Fruit fly (Drosophila melanogaster): ENCODE measurements around the gene CG17219.

CG17219 gene

DNA sequence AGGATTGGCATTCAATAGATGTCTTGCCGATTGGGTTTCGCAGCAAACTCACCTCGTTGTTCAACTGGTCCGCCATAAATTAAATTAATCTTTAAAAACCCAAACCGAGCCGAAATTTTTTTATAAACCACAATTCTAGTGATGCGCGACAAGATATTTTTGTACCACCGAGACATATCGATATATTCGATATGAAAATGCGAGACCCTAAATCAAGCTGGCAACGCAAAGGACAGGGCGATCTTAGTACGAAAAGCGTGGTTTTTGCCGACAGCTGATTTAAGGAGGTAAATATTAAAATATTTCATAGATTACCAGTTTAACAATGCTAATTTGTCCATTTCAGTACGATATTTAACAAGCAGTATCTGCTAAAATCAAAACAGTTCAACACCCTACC is at the start of gene CG17219, which contains the start of gene Sf3b2:
CG17219 (plus strand) TSS at position 242 of the 400 bp plus-strand sequence.
Sf3b2 (minus strand) TSS at position 157 of the 400 bp plus-strand sequence.
- peak; percentile 15 for TF ChIP-seq CG17801 (GFP tag; optimal IDR thresholded peaks at IDR 0.05; ENCODE audit: partially characterized antibody)

- no peak for TF ChIP-seq CG17801 (GFP tag; optimal IDR thresholded peaks at IDR 0.05; ENCODE audit: partially characterized antibody)
Observed at dm6 chr2L:2986776-2987175, 42.3 kb upstream of the CG17219 start.

DNA sequence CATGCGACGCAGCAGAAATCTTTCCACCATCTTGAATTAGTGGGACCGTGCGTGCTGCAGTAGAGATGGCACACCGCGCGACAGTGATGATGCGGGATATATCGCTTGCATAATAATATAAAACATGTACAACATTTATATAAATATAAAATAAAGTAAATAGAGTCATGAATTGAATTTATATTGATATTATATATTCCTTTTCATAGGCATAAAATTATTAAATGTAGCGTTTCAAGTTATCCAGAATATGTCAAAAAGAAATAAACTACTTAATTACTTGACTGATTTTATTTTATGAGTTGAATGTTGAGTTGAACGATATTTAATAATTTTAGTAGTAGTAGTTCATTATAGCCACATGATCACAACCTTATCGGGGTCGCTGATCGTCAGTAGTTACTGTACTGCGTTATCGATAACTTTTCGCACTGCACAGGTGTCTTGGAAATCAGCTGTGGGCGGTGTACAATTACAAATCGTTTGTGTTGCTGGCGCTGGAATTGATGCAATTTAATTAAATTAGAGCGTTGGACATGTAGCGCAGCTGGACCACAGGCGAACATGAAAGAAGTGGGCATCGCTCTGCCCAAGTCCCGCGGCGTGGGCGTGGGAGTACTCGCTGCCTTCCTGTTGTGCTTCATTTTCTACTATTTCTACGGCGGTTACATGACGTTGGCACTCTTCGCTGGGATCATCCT is 41.2 kb upstream of the CG17219 start, which contains the start of the genes Chd1 and Bem46:
Chd1 (minus strand) TSS at position 43 of the 701 bp plus-strand sequence.
Bem46 (plus strand) TSS at position 436 of the 701 bp plus-strand sequence.
- peak; percentile 79 for TF ChIP-seq CG17801 (GFP tag; optimal IDR thresholded peaks at IDR 0.05; ENCODE audit: partially characterized antibody)

DNA sequence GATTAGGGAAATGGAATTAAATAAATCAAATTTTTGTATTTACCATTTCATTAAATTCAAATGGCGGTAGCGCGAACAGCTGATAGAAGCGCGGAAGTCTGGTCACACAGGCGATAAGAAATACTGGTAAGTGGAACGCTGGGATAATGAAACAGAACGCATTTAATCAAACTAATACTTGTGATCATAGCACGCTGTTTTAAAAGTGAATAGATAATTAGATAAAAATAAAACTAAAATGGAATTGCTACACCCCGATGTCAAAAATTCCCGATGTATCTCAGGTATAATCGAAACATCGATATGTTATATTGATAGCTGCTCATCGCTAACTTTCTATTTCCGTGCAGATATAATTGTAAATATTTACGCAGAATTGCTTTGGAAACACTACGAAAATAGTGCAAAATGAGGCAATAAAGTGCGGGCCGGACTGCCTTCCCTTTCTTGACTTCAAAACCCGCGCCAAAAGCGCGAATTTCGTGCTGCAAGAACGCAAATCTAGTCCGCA is 36.3 kb upstream of the CG17219 start, which contains the start of the genes okr and CG3558:
okr (minus strand) TSS at position 96 of the 511 bp plus-strand sequence.
CG3558 (plus strand) TSS at position 207 of the 511 bp plus-strand sequence.
- TF ChIP-seq CG17801 (GFP tag; optimal IDR thresholded peaks at IDR 0.05; ENCODE audit: partially characterized antibody): no peak

- TF ChIP-seq CG17801 (GFP tag; optimal IDR thresholded peaks at IDR 0.05; ENCODE audit: partially characterized antibody): no peak
Observed at dm6 chr2L:2993236-2993635, 35.8 kb upstream of the CG17219 start.

- TF ChIP-seq CG17801 (GFP tag; optimal IDR thresholded peaks at IDR 0.05; ENCODE audit: partially characterized antibody): no peak
Observed at dm6 chr2L:2993702-2994101, 35.4 kb upstream of the CG17219 start.

- peak; percentile 15 for TF ChIP-seq CG17801 (GFP tag; optimal IDR thresholded peaks at IDR 0.05; ENCODE audit: partially characterized antibody)
Observed at dm6 chr2L:2999113-2999512, 29.9 kb upstream of the CG17219 start, which contains the start of gene Ccdc85. TSS of gene Ccdc85 (plus strand) at chr2L:2999286.

DNA sequence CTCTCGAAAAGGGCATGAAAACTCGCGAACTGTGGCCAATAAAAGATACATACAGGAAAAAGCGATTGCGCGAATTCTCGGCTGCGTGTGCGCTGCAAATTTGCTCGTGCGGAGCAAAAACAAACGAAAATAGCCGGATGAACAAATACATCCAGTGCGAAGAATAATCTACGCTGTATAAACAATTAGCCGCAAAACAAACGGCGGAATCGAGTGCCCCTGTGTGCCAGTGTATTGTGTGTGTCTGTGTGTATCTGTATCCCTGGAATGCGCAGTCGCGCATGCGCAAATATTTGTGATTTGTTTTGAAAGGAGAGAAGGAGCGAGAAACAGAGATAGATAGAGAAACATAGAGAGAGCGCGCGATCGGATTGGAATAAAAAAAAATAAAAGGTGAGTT is 29.4 kb upstream of the CG17219 start:
- no peak for TF ChIP-seq CG17801 (GFP tag; optimal IDR thresholded peaks at IDR 0.05; ENCODE audit: partially characterized antibody)

dm6 chr2L:3000517-3000934 is 28.5 kb upstream of the CG17219 start:
- no peak for TF ChIP-seq CG17801 (GFP tag; optimal IDR thresholded peaks at IDR 0.05; ENCODE audit: partially characterized antibody)

DNA sequence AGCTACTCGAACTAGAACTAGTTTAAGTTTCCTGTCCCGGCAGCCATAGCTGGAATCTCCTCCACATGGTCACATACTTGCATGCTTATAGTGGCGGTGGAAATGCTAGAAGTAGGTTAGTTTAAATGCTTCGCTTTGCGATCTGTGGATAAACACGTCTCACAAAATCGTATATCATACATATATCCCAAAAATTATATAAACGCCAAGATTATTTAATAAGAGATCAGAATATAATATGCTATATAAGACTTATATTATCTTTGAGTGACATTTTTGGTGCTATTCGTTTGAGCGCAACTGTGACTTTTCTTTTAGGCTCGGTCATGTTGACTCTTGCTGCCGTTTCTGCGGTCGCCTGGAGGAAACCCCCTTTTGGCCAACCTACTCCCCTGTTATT is 27.1 kb upstream of the CG17219 start:
- TF ChIP-seq CG17801 (GFP tag; optimal IDR thresholded peaks at IDR 0.05; ENCODE audit: partially characterized antibody): no peak

DNA sequence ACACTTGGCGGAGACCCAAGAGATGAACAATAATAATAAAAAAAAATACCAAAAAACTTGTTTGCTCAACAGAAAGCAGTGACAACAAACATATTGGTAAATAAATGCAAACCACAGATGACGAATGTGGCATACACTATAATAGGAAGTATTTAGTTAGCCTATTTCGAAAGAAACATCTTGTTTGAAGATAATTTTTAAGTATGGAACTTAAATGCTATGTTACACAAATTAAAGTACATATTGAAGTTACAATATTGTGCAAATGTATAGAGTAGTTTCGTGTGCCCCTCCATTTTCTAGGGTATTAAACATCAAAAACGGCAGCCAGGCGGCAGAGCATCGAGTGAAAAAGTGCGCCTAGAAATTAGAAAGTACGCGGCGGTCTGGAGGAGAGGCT is 25.7 kb upstream of the CG17219 start:
- no peak for TF ChIP-seq CG17801 (GFP tag; optimal IDR thresholded peaks at IDR 0.05; ENCODE audit: partially characterized antibody)

- TF ChIP-seq CG17801 (GFP tag; optimal IDR thresholded peaks at IDR 0.05; ENCODE audit: partially characterized antibody): no peak
Observed at dm6 chr2L:3004601-3005000, 24.5 kb upstream of the CG17219 start.

- TF ChIP-seq CG17801 (GFP tag; optimal IDR thresholded peaks at IDR 0.05; ENCODE audit: partially characterized antibody): no peak
Observed at dm6 chr2L:3005483-3005882, 23.6 kb upstream of the CG17219 start.

- no peak for TF ChIP-seq CG17801 (GFP tag; optimal IDR thresholded peaks at IDR 0.05; ENCODE audit: partially characterized antibody)
Observed at dm6 chr2L:3006194-3006593, 22.9 kb upstream of the CG17219 start.

DNA sequence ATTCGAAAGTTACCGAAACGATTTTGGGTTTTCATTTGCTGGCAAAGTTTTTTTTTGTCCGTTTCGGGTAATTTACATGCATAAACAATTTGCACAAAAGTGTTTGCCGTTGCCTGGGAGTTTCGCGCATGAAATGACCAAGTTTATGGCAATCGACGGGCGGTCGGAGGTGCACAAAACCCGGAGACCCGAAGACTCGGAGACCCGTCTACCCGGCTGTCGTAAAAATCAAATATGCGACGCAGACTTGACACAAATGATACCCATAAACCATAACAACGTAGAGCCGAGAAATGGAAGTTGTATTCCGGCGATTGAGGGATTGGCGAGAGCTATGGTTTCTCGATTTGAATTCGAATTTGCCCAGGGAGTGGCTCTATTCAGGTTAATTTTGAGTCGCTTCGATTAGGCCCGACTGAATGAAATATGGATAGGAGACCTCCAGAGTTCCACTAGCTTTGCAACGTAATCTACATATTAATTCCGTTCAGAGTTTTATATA is 22.1 kb upstream of the CG17219 start:
- no peak for TF ChIP-seq CG17801 (GFP tag; optimal IDR thresholded peaks at IDR 0.05; ENCODE audit: partially characterized antibody)

- TF ChIP-seq CG17801 (GFP tag; optimal IDR thresholded peaks at IDR 0.05; ENCODE audit: partially characterized antibody): no peak
Observed at dm6 chr2L:3009438-3009837, 19.6 kb upstream of the CG17219 start.
